Fruit fly (Drosophila melanogaster): Measurements from ENCODE around the gene CG42458.

Gene CG42458

dm6 chr3L:7434715-7435653 lies 11.4 kb downstream of the CG42458 start, which contains the start of gene Rac2 (continued):
- TF ChIP-seq cg (GFP tag; optimal IDR thresholded peaks at IDR 0.05): peak; percentile 77
- no peak for TF ChIP-seq Ets97D (GFP tag; optimal IDR thresholded peaks at IDR 0.05)
- peak; percentile 79 for TF ChIP-seq Med (GFP tag)
- TF ChIP-seq CG7271 (tag; optimal IDR thresholded peaks at IDR 0.05): no peak
- TF ChIP-seq Hey (tag; optimal IDR thresholded peaks at IDR 0.05): no peak
- peak; percentile 40; the same call in 1 of the 2 replicates for TF ChIP-seq E2f2 (GFP tag; IDR thresholded peaks at IDR 0.05)
- TF ChIP-seq zfh2 (GFP tag; optimal IDR thresholded peaks at IDR 0.05): no peak
- peak; percentile 66 for TF ChIP-seq Jarid2 (GFP tag; optimal IDR thresholded peaks at IDR 0.05)
- no peak for TF ChIP-seq CG18476 (GFP tag; optimal IDR thresholded peaks at IDR 0.05)
- no peak for TF ChIP-seq pho (GFP tag; optimal IDR thresholded peaks at IDR 0.05)
- peak; percentile 14 for TF ChIP-seq Nf-YB (GFP tag; optimal IDR thresholded peaks at IDR 0.05)
- no peak for TF ChIP-seq Camta (GFP tag; optimal IDR thresholded peaks at IDR 0.05)
- TF ChIP-seq chinmo (GFP tag; IDR thresholded peaks at IDR 0.05; ENCODE audit: partially characterized antibody): peak; percentile 86; the same call in 2 of the 4 replicates
- no peak for TF ChIP-seq CG3995 (GFP tag; optimal IDR thresholded peaks at IDR 0.05)
- TF ChIP-seq repo (GFP tag; optimal IDR thresholded peaks at IDR 0.05): no peak
- no peak for TF ChIP-seq CG12104 (GFP tag; optimal IDR thresholded peaks at IDR 0.05)
- no peak for TF ChIP-seq tio (GFP tag; optimal IDR thresholded peaks at IDR 0.05)
- TF ChIP-seq Fer3 (tag; optimal IDR thresholded peaks at IDR 0.05): no peak
- peak in 1 of 3 experiments; percentile 99 for TF ChIP-seq Stat92E (GFP tag; optimal IDR thresholded peaks at IDR 0.05)
- no peak for TF ChIP-seq p53 (GFP tag; optimal IDR thresholded peaks at IDR 0.05)
- TF ChIP-seq CG11398 (GFP tag; optimal IDR thresholded peaks at IDR 0.05): peak; percentile 22
- TF ChIP-seq toy (GFP tag; IDR thresholded peaks at IDR 0.05): no peak
- TF ChIP-seq kay (GFP tag; optimal IDR thresholded peaks at IDR 0.05): peak; percentile 100
- TF ChIP-seq CG4617 (GFP tag; optimal IDR thresholded peaks at IDR 0.05; ENCODE audit: borderline replicate concordance): no peak
- TF ChIP-seq prd (optimal IDR thresholded peaks at IDR 0.05): no peak
- TF ChIP-seq prd (GFP tag; IDR thresholded peaks at IDR 0.05): peak; percentile 33; the same call in 2 of the 3 replicates
- no peak for TF ChIP-seq CG10209 (GFP tag; optimal IDR thresholded peaks at IDR 0.05)
- TF ChIP-seq CG18764 (GFP tag; optimal IDR thresholded peaks at IDR 0.05): no peak
- TF ChIP-seq CG14441 (GFP tag; IDR thresholded peaks at IDR 0.05): 0 out of 2 replicates have a peak, but pooled peaks have one; percentile 9
- peak; percentile 86 for TF ChIP-seq Sry-β (GFP tag; optimal IDR thresholded peaks at IDR 0.05)
- TF ChIP-seq CG17385 (GFP tag; optimal IDR thresholded peaks at IDR 0.05): peak; percentile 50
- TF ChIP-seq CG13296 (GFP tag; optimal IDR thresholded peaks at IDR 0.05): peak; percentile 31
- no peak for TF ChIP-seq CG2129 (GFP tag; IDR thresholded peaks at IDR 0.05; ENCODE audit: partially characterized antibody)
- no peak for TF ChIP-seq Chrac-16 (GFP tag; optimal IDR thresholded peaks at IDR 0.05)
- TF ChIP-seq MTF-1 (GFP tag; optimal IDR thresholded peaks at IDR 0.05; ENCODE audit: borderline replicate concordance): no peak
- no peak for TF ChIP-seq so (GFP tag; IDR thresholded peaks at IDR 0.05)
- no peak for TF ChIP-seq Asciz (GFP tag; optimal IDR thresholded peaks at IDR 0.05)
- no peak for TF ChIP-seq Oaz (GFP tag; IDR thresholded peaks at IDR 0.05)
- TF ChIP-seq lab (GFP tag; optimal IDR thresholded peaks at IDR 0.05): peak; percentile 49
- peak; percentile 21; the same call in 1 of the 2 replicates for TF ChIP-seq inv (GFP tag; IDR thresholded peaks at IDR 0.05; ENCODE audit: partially characterized antibody)
- TF ChIP-seq Aef1 (GFP tag; IDR thresholded peaks at IDR 0.05): peak; percentile 74
- no peak for TF ChIP-seq Abd-B (GFP tag; optimal IDR thresholded peaks at IDR 0.05)
- no peak for TF ChIP-seq scrt (GFP tag; optimal IDR thresholded peaks at IDR 0.05)
- peak; percentile 76 for TF ChIP-seq cad (GFP tag; optimal IDR thresholded peaks at IDR 0.05)
- peak; percentile 60 for TF ChIP-seq YL-1 (GFP tag; optimal IDR thresholded peaks at IDR 0.05)
- no peak for TF ChIP-seq CG5180 (GFP tag; optimal IDR thresholded peaks at IDR 0.05)
- TF ChIP-seq dan (GFP tag; IDR thresholded peaks at IDR 0.05): no peak
- TF ChIP-seq her (GFP tag; optimal IDR thresholded peaks at IDR 0.05): peak; percentile 24
